Worm (Caenorhabditis elegans): ENCODE measurements around the gene T26A5.6.

DNA sequence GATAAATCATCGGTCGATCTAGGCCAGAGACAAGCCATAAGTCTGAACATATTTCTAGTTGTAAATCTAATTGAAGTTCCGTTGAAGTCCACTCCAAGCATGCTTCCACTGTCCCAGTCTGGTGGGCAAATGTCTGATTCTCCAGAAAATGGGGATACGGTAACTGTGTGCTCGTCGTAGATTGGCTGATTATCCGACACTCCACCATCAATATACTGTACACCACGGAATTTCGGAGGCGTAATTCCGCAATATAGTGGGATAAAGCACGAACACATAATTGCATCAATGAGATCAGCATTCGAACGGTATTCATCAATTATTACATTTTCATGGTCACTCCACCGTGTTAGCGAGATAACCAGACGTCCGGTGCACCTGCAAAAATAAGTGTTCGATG, 32.2 kb downstream of the T26A5.6 start:
- TF ChIP-seq snpc-4 (tag; optimal IDR thresholded peaks at IDR 0.05) (no peak), lin-39 (tag; optimal IDR thresholded peaks at IDR 0.05) (no peak), R02D3.7 (tag; optimal IDR thresholded peaks at IDR 0.05) (no peak), pqm-1 (tag; optimal IDR thresholded peaks at IDR 0.05) (no peak), lin-1 (GFP tag; IDR thresholded peaks at IDR 0.05) (no peak), nhr-77 (tag; optimal IDR thresholded peaks at IDR 0.05) (no peak), saeg-2 (GFP tag; IDR thresholded peaks at IDR 0.05) (no peak), daf-19 (GFP tag; conservative IDR thresholded peaks at IDR 0.05) (no peak), ztf-11 (tag; optimal IDR thresholded peaks at IDR 0.05) (no peak), pha-4 (GFP tag; IDR thresholded peaks at IDR 0.05) (no peak), pha-4 (tag; optimal IDR thresholded peaks at IDR 0.05) (no peak), arid-1 (GFP tag; conservative IDR thresholded peaks at IDR 0.05) (no peak)

All from whole organism, L4 larva.